Worm (Caenorhabditis elegans): ENCODE results near the gene K09H11.4.
A peak's percentile ranks its signal among the peaks of the same experiment; 100 is the strongest.

K09H11.4 gene

ce11 chrV:5684534-5684933, 41.8 kb downstream of the K09H11.4 start, which contains the start of the genes hmgs-1 and F25B4.4 (continued):
- TF ChIP-seq nhr-12 (tag; optimal IDR thresholded peaks at IDR 0.05) (no peak), peb-1 (tag; optimal IDR thresholded peaks at IDR 0.05) (no peak), lsy-2 (tag; optimal IDR thresholded peaks at IDR 0.05) (peak; percentile 84 to 95), lin-39 (tag; optimal IDR thresholded peaks at IDR 0.05) (peak; percentile 61), R02D3.7 (tag; optimal IDR thresholded peaks at IDR 0.05) (peak; percentile 99), C34F6.9 (tag; optimal IDR thresholded peaks at IDR 0.05) (peak; percentile 93), mab-5 (tag; optimal IDR thresholded peaks at IDR 0.05) (peak; percentile 95), F13H6.1 (tag; optimal IDR thresholded peaks at IDR 0.05) (peak; percentile 89), elt-3 (tag; optimal IDR thresholded peaks at IDR 0.05) (no peak), fos-1 (tag; optimal IDR thresholded peaks at IDR 0.05) (peak; percentile 83), sma-9 (GFP tag; optimal IDR thresholded peaks at IDR 0.05) (peak; percentile 95), sma-9 (tag; optimal IDR thresholded peaks at IDR 0.05) (no peak), zag-1 (tag; optimal IDR thresholded peaks at IDR 0.05) (peak; percentile 83)

- TF ChIP-seq nhr-77 (tag; optimal IDR thresholded peaks at IDR 0.05) (no peak), Y55F3AM.14 (GFP tag; optimal IDR thresholded peaks at IDR 0.05) (no peak), skn-1 (tag; optimal IDR thresholded peaks at IDR 0.05) (no peak), nhr-6 (tag; optimal IDR thresholded peaks at IDR 0.05) (no peak), fos-1 (tag; optimal IDR thresholded peaks at IDR 0.05) (no peak), gmeb-1 (tag; optimal IDR thresholded peaks at IDR 0.05) (no peak), unc-55 (GFP tag; optimal IDR thresholded peaks at IDR 0.05) (no peak), ztf-1 (GFP tag; conservative IDR thresholded peaks at IDR 0.05) (no peak), C34F6.9 (tag; optimal IDR thresholded peaks at IDR 0.05) (no peak), R02D3.7 (tag; optimal IDR thresholded peaks at IDR 0.05) (no peak), crh-2 (tag; optimal IDR thresholded peaks at IDR 0.05) (no peak), zag-1 (tag; optimal IDR thresholded peaks at IDR 0.05) (no peak), nhr-10 (tag; optimal IDR thresholded peaks at IDR 0.05) (no peak), blmp-1 (tag; optimal IDR thresholded peaks at IDR 0.05; ENCODE audit: insufficient read depth) (no peak)
These were observed 43.8 kb downstream of the K09H11.4 start, which contains the start of gene prp-39 for ce11 chrV:5682530-5682929. Gene prp-39 (minus strand): TSS chrV:5682630.

- no peak for TF ChIP-seq unc-39 (tag; optimal IDR thresholded peaks at IDR 0.05)
- no peak for TF ChIP-seq nhr-129 (tag; optimal IDR thresholded peaks at IDR 0.05)
- TF ChIP-seq unc-62 (GFP tag; optimal IDR thresholded peaks at IDR 0.05), result no peak
These were observed 48.4 kb downstream of the K09H11.4 start for ce11 chrV:5677947-5678346.

- TF ChIP-seq elt-1 (tag; optimal IDR thresholded peaks at IDR 0.05) (no peak), ama-1 (optimal IDR thresholded peaks at IDR 0.05) (no peak), peb-1 (tag; optimal IDR thresholded peaks at IDR 0.05) (no peak), skn-1 (tag; optimal IDR thresholded peaks at IDR 0.05) (no peak), lin-39 (tag; optimal IDR thresholded peaks at IDR 0.05) (no peak), blmp-1 (tag; optimal IDR thresholded peaks at IDR 0.05; ENCODE audit: insufficient read depth) (no peak), nhr-21 (tag; optimal IDR thresholded peaks at IDR 0.05) (no peak), nhr-237 (tag; optimal IDR thresholded peaks at IDR 0.05) (no peak), sma-3 (GFP tag; optimal IDR thresholded peaks at IDR 0.05) (no peak), unc-62 (GFP tag; optimal IDR thresholded peaks at IDR 0.05) (no peak), zag-1 (tag; optimal IDR thresholded peaks at IDR 0.05) (no peak), nhr-6 (tag; optimal IDR thresholded peaks at IDR 0.05) (no peak), sem-4 (tag; optimal IDR thresholded peaks at IDR 0.05) (no peak), mdl-1 (tag; optimal IDR thresholded peaks at IDR 0.05) (no peak), nhr-10 (tag; optimal IDR thresholded peaks at IDR 0.05) (no peak), nhr-12 (tag; optimal IDR thresholded peaks at IDR 0.05) (no peak)
These were observed 50.4 kb downstream of the K09H11.4 start, which contains the start of gene pqn-13 for ce11 chrV:5676011-5676410. Gene pqn-13 (minus strand): TSS chrV:5676111.

All from whole organism, L2 larva.